Fruit fly (Drosophila melanogaster) whole organism, prepupa: ENCODE data around the gene CG14220.

Experiments used
- Blimp-1 ChIP-seq: fragments of 200-800 bp; sonication (Bioruptor generic); optimal IDR thresholded peaks from 3 replicates; lab custom pipeline; 2017; ENCODE audit warnings: missing biosample characterization, missing genetic modification characterization, mild to moderate bottlenecking, moderate library complexity, missing genetic modification reagents
- CG10631 ChIP-seq: fragments of 200-800 bp; sonication (Bioruptor generic); optimal IDR thresholded peaks from 2 replicates; lab custom pipeline; 2016; ENCODE audit warnings: missing biosample characterization, missing genetic modification characterization
- CG10669 ChIP-seq: fragments of 200-800 bp; sonication (Bioruptor generic); optimal IDR thresholded peaks from 3 replicates; lab custom pipeline; 2018; ENCODE audit warnings: missing biosample characterization, mild to moderate bottlenecking, missing genetic modification characterization, moderate library complexity
- CG11762 ChIP-seq: fragments of 200-800 bp; sonication (Bioruptor generic); optimal IDR thresholded peaks from 3 replicates; lab custom pipeline; 2016; ENCODE audit warnings: missing biosample characterization, missing genetic modification characterization; ENCODE audit not compliant: insufficient read depth
- CG11902 ChIP-seq: fragments of 200-800 bp; sonication (Bioruptor generic); optimal IDR thresholded peaks from 3 replicates; lab custom pipeline; 2016; ENCODE audit warnings: missing biosample characterization, missing genetic modification characterization
- CG15336 ChIP-seq: fragments of 200-800 bp; sonication (Bioruptor generic); IDR thresholded peaks from 2 replicates; pipeline ENCODE4 v1.3.6; 2022; ENCODE audit warnings: missing biosample characterization, missing genetic modification characterization
- CG16779 ChIP-seq: fragments of 200-800 bp; sonication (Bioruptor generic); optimal IDR thresholded peaks from 3 replicates; lab custom pipeline; 2017; ENCODE audit warnings: missing biosample characterization, mild to moderate bottlenecking, missing genetic modification characterization
- CG3032 ChIP-seq: fragments of 200-800 bp; optimal IDR thresholded peaks from 2 replicates; lab custom pipeline; 2019; ENCODE audit warnings: missing biosample characterization, mild to moderate bottlenecking, missing genetic modification characterization, moderate library complexity
- CG34406 ChIP-seq: fragments of 200-800 bp; sonication (Bioruptor generic); optimal IDR thresholded peaks from 3 replicates; lab custom pipeline; 2016; ENCODE audit warnings: missing biosample characterization, missing genetic modification characterization
- CG3919 ChIP-seq: fragments of 200-800 bp; sonication (Bioruptor generic); optimal IDR thresholded peaks from 3 replicates; lab custom pipeline; 2016; ENCODE audit warnings: missing biosample characterization, missing genetic modification characterization
- CG4318 ChIP-seq: fragments of 200-800 bp; sonication (Bioruptor generic); optimal IDR thresholded peaks from 3 replicates; lab custom pipeline; 2017; ENCODE audit warnings: missing biosample characterization, mild to moderate bottlenecking, missing genetic modification characterization
- CG6163 ChIP-seq: fragments of 200-800 bp; sonication (Bioruptor generic); IDR thresholded peaks from 3 replicates; pipeline ENCODE4 v1.3.6; 2022; ENCODE audit warnings: missing biosample characterization, missing genetic modification characterization
- CG6276 ChIP-seq: fragments of 200-800 bp; sonication (Bioruptor generic); optimal IDR thresholded peaks from 2 replicates; lab custom pipeline; 2017; ENCODE audit warnings: missing biosample characterization, mild to moderate bottlenecking, missing genetic modification characterization
- CG6792 ChIP-seq: fragments of 200-800 bp; sonication (Bioruptor generic); optimal IDR thresholded peaks from 3 replicates; lab custom pipeline; 2016; ENCODE audit warnings: missing biosample characterization, missing genetic modification characterization
- CG6808 ChIP-seq: fragments of 200-800 bp; sonication (Bioruptor generic); optimal IDR thresholded peaks from 3 replicates; lab custom pipeline; 2017; ENCODE audit warnings: missing biosample characterization, missing genetic modification characterization, mild to moderate bottlenecking, moderate library complexity, missing genetic modification reagents
- CG6854 ChIP-seq: fragments of 200-800 bp; sonication (Bioruptor generic); optimal IDR thresholded peaks from 2 replicates; lab custom pipeline; 2017; ENCODE audit warnings: missing biosample characterization, mild to moderate bottlenecking, missing genetic modification characterization
- CG7368 ChIP-seq: fragments of 200-800 bp; sonication (Bioruptor generic); optimal IDR thresholded peaks from 3 replicates; lab custom pipeline; 2016; ENCODE audit warnings: missing biosample characterization, missing genetic modification characterization
- CG8119 ChIP-seq: fragments of 200-800 bp; sonication (Bioruptor generic); IDR thresholded peaks from 3 replicates; pipeline ENCODE4 v1.3.6; 2022; ENCODE audit warnings: missing biosample characterization, missing genetic modification characterization
- CG8319 ChIP-seq: fragments of 200-800 bp; sonication (Bioruptor generic); optimal IDR thresholded peaks from 3 replicates; lab custom pipeline; 2016; ENCODE audit warnings: missing biosample characterization, missing genetic modification characterization
- CG8632 ChIP-seq: fragments of 200-800 bp; sonication (Bioruptor generic); optimal IDR thresholded peaks from 3 replicates; lab custom pipeline; 2016; ENCODE audit warnings: missing biosample characterization, missing genetic modification characterization
- Eip75B ChIP-seq: fragments of 200-800 bp; sonication (Bioruptor generic); optimal IDR thresholded peaks from 3 replicates; lab custom pipeline; 2016; ENCODE audit warnings: missing biosample characterization, missing genetic modification characterization
- Eip78C ChIP-seq: fragments of 200-800 bp; sonication (Bioruptor generic); peaks from one replicate; lab custom pipeline; 2016; ENCODE audit warnings: missing biosample characterization, missing genetic modification characterization
- Eip93F ChIP-seq: fragments of 200-800 bp; sonication (Bioruptor generic); optimal IDR thresholded peaks from 2 replicates; lab custom pipeline; 2016; ENCODE audit warnings: missing biosample characterization, mild to moderate bottlenecking, missing genetic modification characterization
- Ets21C ChIP-seq: fragments of 200-800 bp; sonication (Bioruptor generic); optimal IDR thresholded peaks from 3 replicates; lab custom pipeline; 2016; ENCODE audit warnings: missing biosample characterization, missing genetic modification characterization
- Ets96B ChIP-seq: fragments of 200-800 bp; optimal IDR thresholded peaks from 2 replicates; lab custom pipeline; 2019; ENCODE audit warnings: missing biosample characterization, mild to moderate bottlenecking, missing genetic modification characterization, moderate library complexity
- Hr38 ChIP-seq: sonication (Bioruptor generic); optimal IDR thresholded peaks from 2 replicates; lab custom pipeline; 2016; ENCODE audit warnings: missing biosample characterization, missing genetic modification characterization
- Lpt ChIP-seq: fragments of 200-800 bp; sonication (Bioruptor generic); optimal IDR thresholded peaks from 3 replicates; lab custom pipeline; 2016; ENCODE audit warnings: missing biosample characterization, missing genetic modification characterization
- Met ChIP-seq: fragments of 200-800 bp; sonication (Bioruptor generic); optimal IDR thresholded peaks from 3 replicates; lab custom pipeline; 2016; ENCODE audit warnings: missing biosample characterization, missing genetic modification characterization
- OdsH ChIP-seq: fragments of 200-800 bp; sonication (Bioruptor generic); optimal IDR thresholded peaks from 3 replicates; lab custom pipeline; 2016; ENCODE audit warnings: missing biosample characterization, missing genetic modification characterization
- Smox ChIP-seq: fragments of 200-800 bp; sonication (Bioruptor generic); optimal IDR thresholded peaks from 3 replicates; lab custom pipeline; 2016; ENCODE audit warnings: missing biosample characterization, missing genetic modification characterization
- Sox102F ChIP-seq: fragments of 200-800 bp; sonication (Bioruptor generic); optimal IDR thresholded peaks from 2 replicates; lab custom pipeline; 2016; ENCODE audit warnings: missing biosample characterization, mild to moderate bottlenecking, missing genetic modification characterization
- acj6 ChIP-seq: fragments of 200-800 bp; sonication (Bioruptor generic); optimal IDR thresholded peaks from 3 replicates; lab custom pipeline; 2016; ENCODE audit warnings: missing biosample characterization, missing genetic modification characterization
- cyc ChIP-seq: fragments of 200-800 bp; sonication (Bioruptor generic); optimal IDR thresholded peaks from 3 replicates; lab custom pipeline; 2016; ENCODE audit warnings: missing biosample characterization, missing genetic modification characterization
- dac ChIP-seq: fragments of 200-800 bp; sonication (Bioruptor generic); optimal IDR thresholded peaks from 2 replicates; lab custom pipeline; 2017; ENCODE audit warnings: missing biosample characterization, mild to moderate bottlenecking, missing genetic modification characterization
- eg ChIP-seq: fragments of 200-800 bp; sonication (Bioruptor generic); IDR thresholded peaks from 3 replicates; pipeline ENCODE4 v1.3.6; 2022; ENCODE audit warnings: missing biosample characterization, missing genetic modification characterization
- fd59A ChIP-seq: fragments of 200-800 bp; sonication (Bioruptor generic); optimal IDR thresholded peaks from 2 replicates; lab custom pipeline; 2017; ENCODE audit warnings: missing biosample characterization, mild to moderate bottlenecking, missing genetic modification characterization, missing genetic modification reagents
- fd85E ChIP-seq: fragments of 200-800 bp; sonication (Bioruptor generic); optimal IDR thresholded peaks from 3 replicates; lab custom pipeline; 2016; ENCODE audit warnings: missing biosample characterization, missing genetic modification characterization
- fkh ChIP-seq: fragments of 200-800 bp; sonication (Bioruptor generic); optimal IDR thresholded peaks from 3 replicates; lab custom pipeline; 2017; ENCODE audit warnings: missing biosample characterization, mild to moderate bottlenecking, missing genetic modification characterization, moderate library complexity
- net ChIP-seq: fragments of 200-800 bp; sonication (Bioruptor generic); optimal IDR thresholded peaks from 3 replicates; lab custom pipeline; 2016; ENCODE audit warnings: missing biosample characterization, missing genetic modification characterization
- spab ChIP-seq: fragments of 200-800 bp; sonication (Bioruptor generic); optimal IDR thresholded peaks from 2 replicates; lab custom pipeline; 2017; ENCODE audit warnings: missing biosample characterization, mild to moderate bottlenecking, missing genetic modification characterization, missing genetic modification reagents
- ss ChIP-seq, 2 experiments: fragments of 200-800 bp; sonication (Bioruptor generic); optimal IDR thresholded peaks; 2 replicates in 1 of 2; 3 replicates in 1 of 2; lab custom pipeline; 2017 to 2018; ENCODE audit warnings: mild to moderate bottlenecking in 2 of 2, missing biosample characterization in 2 of 2, missing genetic modification characterization in 2 of 2, moderate library complexity in 1 of 2
- svp ChIP-seq: fragments of 200-800 bp; sonication (Bioruptor generic); peaks from one replicate; lab custom pipeline; 2016; ENCODE audit warnings: missing biosample characterization, missing genetic modification characterization
- topi ChIP-seq: fragments of 200-800 bp; sonication (Bioruptor generic); optimal IDR thresholded peaks from 3 replicates; lab custom pipeline; 2016; ENCODE audit warnings: missing biosample characterization, missing genetic modification characterization

The CG14220 gene

dm6 chrX:19638328-19638940 is 36.8 kb upstream of the CG14220 start, which contains the start of gene Rcd-1:
Rcd-1 (plus strand) TSS chrX:19638767.
- TF ChIP-seq fkh (GFP tag; lab: Kevin White, UChicago) (peak; percentile 90), ss (GFP tag; optimal IDR thresholded peaks at IDR 0.05; lab: Kevin White, UChicago) (peak in 1 of 2 experiments; percentile 12), CG7368 (GFP tag; lab: Kevin White, UChicago) (no peak), Eip78C (GFP tag; lab: Kevin White, UChicago) (peak; percentile 68), CG3032 (tag; lab: Kevin White, UChicago) (no peak), Blimp-1 (no peak), CG11902 (GFP tag; lab: Kevin White, UChicago) (no peak)

- no peak for TF ChIP-seq CG34406 (GFP tag; lab: Kevin White, UChicago)
- TF ChIP-seq CG6163, result peak; percentile 16; the same call in 1 of the 3 replicates
- TF ChIP-seq Smox (GFP tag; lab: Kevin White, UChicago), result no peak
- TF ChIP-seq acj6 (GFP tag; lab: Kevin White, UChicago), result no peak
- TF ChIP-seq CG6808 (GFP tag; lab: Kevin White, UChicago), result peak; percentile 15
- no peak for TF ChIP-seq CG6792 (GFP tag; lab: Kevin White, UChicago)
- no peak for TF ChIP-seq CG8319
- no peak for TF ChIP-seq dac (GFP tag; lab: Kevin White, UChicago)
- TF ChIP-seq fd85E, result no peak
- TF ChIP-seq net, result peak; percentile 14
- TF ChIP-seq Ets21C (GFP tag; lab: Kevin White, UChicago), result no peak
- no peak for TF ChIP-seq CG8632 (GFP tag; lab: Kevin White, UChicago)
- TF ChIP-seq Sox102F (GFP tag; lab: Kevin White, UChicago), result no peak
- no peak for TF ChIP-seq OdsH (GFP tag; lab: Kevin White, UChicago)
- TF ChIP-seq CG11902 (GFP tag; lab: Kevin White, UChicago), result no peak
- TF ChIP-seq fd59A, result no peak
- no peak for TF ChIP-seq Eip93F
- TF ChIP-seq Eip78C (GFP tag; lab: Kevin White, UChicago), result peak; percentile 59
- no peak for TF ChIP-seq topi (GFP tag; lab: Kevin White, UChicago)
- TF ChIP-seq CG10631 (GFP tag; lab: Kevin White, UChicago), result no peak
- peak in 1 of 2 experiments; percentile 1 for TF ChIP-seq ss (GFP tag; optimal IDR thresholded peaks at IDR 0.05; lab: Kevin White, UChicago)
- TF ChIP-seq CG10669 (GFP tag; lab: Kevin White, UChicago), result no peak
- 0 out of 3 replicates have a peak, but pooled peaks have one; percentile 6 for TF ChIP-seq eg (GFP tag; lab: Robert Waterston, UW)
- peak; percentile 19 for TF ChIP-seq Eip75B (GFP tag; lab: Kevin White, UChicago)
- TF ChIP-seq CG11762 (GFP tag; lab: Kevin White, UChicago), result no peak
- no peak for TF ChIP-seq Met (GFP tag; lab: Kevin White, UChicago)
- 0 out of 3 replicates have a peak, but pooled peaks have one; percentile 18 for TF ChIP-seq CG8119 (GFP tag; lab: Robert Waterston, UW)
- TF ChIP-seq CG16779, result peak; percentile 30
- TF ChIP-seq, all 60 proteins: peak for 9
Measured at dm6 chrX:19637434-19638327, 36.0 kb upstream of the CG14220 start.

- TF ChIP-seq svp (no peak), cyc (GFP tag; lab: Kevin White, UChicago) (peak; percentile 8), CG6163 (peak; percentile 48; the same call in 2 of the 3 replicates), Ets21C (GFP tag; lab: Kevin White, UChicago) (no peak), ss (GFP tag; optimal IDR thresholded peaks at IDR 0.05; lab: Kevin White, UChicago) (peak; percentile 16 to 58), Blimp-1 (no peak), CG3032 (tag; lab: Kevin White, UChicago) (peak; percentile 6), CG6854 (GFP tag; lab: Kevin White, UChicago) (peak; percentile 22), Eip93F (no peak), Ets96B (tag; lab: Kevin White, UChicago) (no peak), CG11902 (GFP tag; lab: Kevin White, UChicago) (no peak), Eip78C (GFP tag; lab: Kevin White, UChicago) (peak; percentile 57), spab (no peak), Smox (GFP tag; lab: Kevin White, UChicago) (no peak), Sox102F (GFP tag; lab: Kevin White, UChicago) (no peak), CG15336 (GFP tag; lab: Robert Waterston, UW) (0 out of 2 replicates have a peak, but pooled peaks have one; percentile 12), CG4318 (GFP tag; lab: Kevin White, UChicago) (no peak), CG3919 (GFP tag; lab: Kevin White, UChicago) (peak; percentile 13), net (peak; percentile 43), CG6276 (GFP tag; lab: Kevin White, UChicago) (no peak), Hr38 (GFP tag; lab: Kevin White, UChicago) (no peak), topi (GFP tag; lab: Kevin White, UChicago) (peak; percentile 3), Lpt (GFP tag; lab: Kevin White, UChicago) (no peak)
Measured at dm6 chrX:19637002-19637420, 35.4 kb upstream of the CG14220 start.
